Fruit fly (Drosophila melanogaster) whole organism, embryonic: ENCODE data around the gene CG5235.
A peak's percentile ranks its signal among the peaks of the same experiment; 100 is the strongest.

Source experiments
- Abd-B ChIP-seq: fragments of 200-800 bp; sonication (Bioruptor generic); optimal IDR thresholded peaks from 2 replicates; lab custom pipeline; 2018; ENCODE audit warnings: missing biosample characterization, mild to moderate bottlenecking, missing genetic modification characterization, moderate library complexity
- Blimp-1 ChIP-seq: fragments of 200-800 bp; sonication (Bioruptor generic); optimal IDR thresholded peaks from 3 replicates; lab custom pipeline; 2018; ENCODE audit warnings: missing biosample characterization, missing genetic modification characterization, mild to moderate bottlenecking, moderate library complexity, missing genetic modification reagents
- CG10274 ChIP-seq: fragments of 200-800 bp; sonication (Bioruptor generic); optimal IDR thresholded peaks from 3 replicates; lab custom pipeline; 2017; ENCODE audit warnings: missing biosample characterization, mild to moderate bottlenecking, missing genetic modification characterization
- CG11504 ChIP-seq: fragments of 200-800 bp; sonication (Bioruptor generic); optimal IDR thresholded peaks from 3 replicates; lab custom pipeline; 2019; ENCODE audit warnings: missing biosample characterization, mild to moderate bottlenecking, missing genetic modification characterization, moderate library complexity
- CG12071 ChIP-seq: fragments of 200-800 bp; sonication (Bioruptor generic); optimal IDR thresholded peaks from 3 replicates; lab custom pipeline; 2018; ENCODE audit warnings: missing biosample characterization, mild to moderate bottlenecking, missing genetic modification characterization
- CG13894 ChIP-seq: fragments of 200-800 bp; sonication (Bioruptor generic); optimal IDR thresholded peaks from 3 replicates; lab custom pipeline; 2018; ENCODE audit warnings: missing biosample characterization, mild to moderate bottlenecking, missing genetic modification characterization, moderate library complexity
- CG14441 ChIP-seq: fragments of 200-800 bp; sonication (Bioruptor generic); IDR thresholded peaks from 2 replicates; pipeline ENCODE4 v1.3.6; 2022; ENCODE audit warnings: missing biosample characterization, missing genetic modification characterization
- CG1602 ChIP-seq: fragments of 200-800 bp; sonication (Bioruptor generic); optimal IDR thresholded peaks from 3 replicates; lab custom pipeline; 2016; ENCODE audit warnings: missing biosample characterization, missing genetic modification characterization
- CG30431 ChIP-seq: fragments of 200-800 bp; sonication (Bioruptor generic); optimal IDR thresholded peaks from 2 replicates; lab custom pipeline; 2017; ENCODE audit warnings: missing biosample characterization, missing genetic modification characterization
- CG32532 ChIP-seq: fragments of 200-800 bp; sonication (Bioruptor generic); IDR thresholded peaks from 2 replicates; pipeline ENCODE4 v1.3.6; 2022; ENCODE audit warnings: missing biosample characterization, missing genetic modification characterization
- CG33557 ChIP-seq: fragments of 200-800 bp; sonication (Bioruptor generic); optimal IDR thresholded peaks from 2 replicates; lab custom pipeline; 2019; ENCODE audit warnings: missing biosample characterization, mild to moderate bottlenecking, missing genetic modification characterization, moderate library complexity
- CG3407 ChIP-seq: fragments of 200-800 bp; sonication (Bioruptor generic); optimal IDR thresholded peaks from 2 replicates; lab custom pipeline; 2018; ENCODE audit warnings: missing biosample characterization, mild to moderate bottlenecking, missing genetic modification characterization
- CG3726 ChIP-seq: fragments of 200-800 bp; sonication (Bioruptor generic); IDR thresholded peaks from 3 replicates; pipeline ENCODE4, ENCODE4 v1.3.6; 2022; ENCODE audit warnings: missing biosample characterization, missing genetic modification characterization
- CG3995 ChIP-seq: fragments of 200-800 bp; sonication (Bioruptor generic); optimal IDR thresholded peaks from 3 replicates; lab custom pipeline; 2016; ENCODE audit warnings: missing biosample characterization, missing genetic modification characterization
- CG4424 ChIP-seq: fragments of 200-800 bp; sonication (Bioruptor generic); optimal IDR thresholded peaks from 3 replicates; lab custom pipeline; 2016; ENCODE audit warnings: missing biosample characterization, missing genetic modification characterization
- CG7745 ChIP-seq: fragments of 200-800 bp; sonication (Bioruptor generic); optimal IDR thresholded peaks from 2 replicates; lab custom pipeline; 2018; ENCODE audit warnings: missing biosample characterization, mild to moderate bottlenecking, missing genetic modification characterization, moderate library complexity
- CG8089 ChIP-seq: fragments of 200-800 bp; sonication (Bioruptor generic); optimal IDR thresholded peaks from 3 replicates; lab custom pipeline; 2016; ENCODE audit warnings: missing biosample characterization, missing genetic modification characterization
- CG9437 ChIP-seq: fragments of 200-800 bp; sonication (Bioruptor generic); optimal IDR thresholded peaks from 2 replicates; lab custom pipeline; 2018; ENCODE audit warnings: missing biosample characterization, mild to moderate bottlenecking, missing genetic modification characterization
- CkIIα-i1 ChIP-seq: fragments of 200-800 bp; sonication (Bioruptor generic); IDR thresholded peaks from 2 replicates; pipeline ENCODE4 v1.3.6; 2022; ENCODE audit warnings: missing biosample characterization, missing genetic modification characterization
- Doc2 ChIP-seq: fragments of 200-800 bp; sonication (Bioruptor generic); IDR thresholded peaks from 2 replicates; pipeline ENCODE4 v1.3.6; 2022; ENCODE audit warnings: missing biosample characterization, missing genetic modification characterization
- HLH4C ChIP-seq: fragments of 200-800 bp; sonication (Bioruptor generic); IDR thresholded peaks from 3 replicates; pipeline ENCODE4 v1.3.6; 2022; ENCODE audit warnings: missing biosample characterization, missing genetic modification characterization; ENCODE audit not compliant: partially characterized antibody
- HmgD ChIP-seq: fragments of 200-800 bp; sonication (Bioruptor generic); optimal IDR thresholded peaks from 3 replicates; lab custom pipeline; 2016; ENCODE audit warnings: missing biosample characterization, missing genetic modification characterization
- Hr78 ChIP-seq, 2 experiments: fragments of 200-800 bp in 1 of 2; fragments of >200 bp in 1 of 2; sonication (Bioruptor generic) in 1 of 2; optimal IDR thresholded peaks; 2 replicates each; lab custom pipeline; 2017 to 2019; ENCODE audit warnings: missing biosample characterization in 2 of 2, missing genetic modification characterization in 2 of 2, mild to moderate bottlenecking in 1 of 2, moderate library complexity in 1 of 2
- NK7.1 ChIP-seq: fragments of 200-800 bp; sonication (Bioruptor generic); optimal IDR thresholded peaks from 3 replicates; lab custom pipeline; 2016; ENCODE audit warnings: missing biosample characterization, missing genetic modification characterization
- Side ChIP-seq: fragments of 200-800 bp; sonication (Bioruptor generic); optimal IDR thresholded peaks from 2 replicates; lab custom pipeline; 2016; ENCODE audit warnings: missing biosample characterization, missing genetic modification characterization
- Spps ChIP-seq: fragments of 200-800 bp; sonication (Bioruptor generic); optimal IDR thresholded peaks from 2 replicates; lab custom pipeline; 2018; ENCODE audit warnings: missing biosample characterization, mild to moderate bottlenecking, missing genetic modification characterization
- YL-1 ChIP-seq: fragments of 200-800 bp; sonication (Bioruptor generic); optimal IDR thresholded peaks from 3 replicates; lab custom pipeline; 2017; ENCODE audit warnings: missing biosample characterization, mild to moderate bottlenecking, missing genetic modification characterization
- abd-A ChIP-seq: fragments of 200-800 bp; sonication (Bioruptor generic); optimal IDR thresholded peaks from 3 replicates; lab custom pipeline; 2019; ENCODE audit warnings: missing biosample characterization, mild to moderate bottlenecking, missing genetic modification characterization, moderate library complexity
- dmrt11E ChIP-seq: fragments of 200-800 bp; sonication (Bioruptor generic); optimal IDR thresholded peaks from 3 replicates; lab custom pipeline; 2018; ENCODE audit warnings: missing biosample characterization, mild to moderate bottlenecking, missing genetic modification characterization, moderate library complexity
- exex ChIP-seq: fragments of 200-800 bp; sonication (Bioruptor generic); optimal IDR thresholded peaks from 4 replicates; lab custom pipeline; 2018; ENCODE audit warnings: missing biosample characterization, mild to moderate bottlenecking, missing genetic modification characterization, moderate library complexity
- gem ChIP-seq: fragments of 200-800 bp; sonication (Bioruptor generic); optimal IDR thresholded peaks from 2 replicates; lab custom pipeline; 2019; ENCODE audit warnings: missing biosample characterization, mild to moderate bottlenecking, missing genetic modification characterization, moderate library complexity
- grau ChIP-seq: fragments of 200-800 bp; optimal IDR thresholded peaks from 3 replicates; lab custom pipeline; 2019; ENCODE audit warnings: missing biosample characterization, mild to moderate bottlenecking, missing genetic modification characterization, moderate library complexity
- ham ChIP-seq: fragments of 200-800 bp; sonication (Bioruptor generic); IDR thresholded peaks from 2 replicates; pipeline ENCODE4 v1.3.6; 2022; ENCODE audit warnings: missing biosample characterization, missing genetic modification characterization
- kay ChIP-seq: fragments of 200-800 bp; sonication (Bioruptor generic); optimal IDR thresholded peaks from 2 replicates; lab custom pipeline; 2016; ENCODE audit warnings: missing biosample characterization, missing genetic modification characterization
- mam ChIP-seq: fragments of 200-800 bp; sonication (Bioruptor generic); optimal IDR thresholded peaks from 3 replicates; lab custom pipeline; 2016; ENCODE audit warnings: missing biosample characterization, missing genetic modification characterization
- mirr ChIP-seq: fragments of 200-800 bp; sonication (Bioruptor generic); optimal IDR thresholded peaks from 3 replicates; lab custom pipeline; 2018; ENCODE audit warnings: missing biosample characterization, mild to moderate bottlenecking, missing genetic modification characterization
- nerfin-1 ChIP-seq: fragments of 200-800 bp; sonication (Bioruptor generic); optimal IDR thresholded peaks from 3 replicates; lab custom pipeline; 2019; ENCODE audit warnings: missing biosample characterization, mild to moderate bottlenecking, missing genetic modification characterization, moderate library complexity
- pnt ChIP-seq: fragments of 200-800 bp; sonication (Bioruptor generic); optimal IDR thresholded peaks from 3 replicates; lab custom pipeline; 2016; ENCODE audit warnings: missing biosample characterization, missing genetic modification characterization
- sd ChIP-seq: fragments of 200-800 bp; sonication (Bioruptor generic); optimal IDR thresholded peaks from 3 replicates; lab custom pipeline; 2018; ENCODE audit warnings: missing biosample characterization, mild to moderate bottlenecking, missing genetic modification characterization, moderate library complexity
- seq ChIP-seq: fragments of 200-800 bp; sonication (Bioruptor generic); IDR thresholded peaks from 2 replicates; pipeline ENCODE4 v1.3.6; 2022; ENCODE audit warnings: missing biosample characterization, missing genetic modification characterization
- so ChIP-seq: fragments of 200-800 bp; sonication (Bioruptor generic); IDR thresholded peaks from 3 replicates; pipeline ENCODE4 v1.3.6; 2022; ENCODE audit warnings: missing biosample characterization, missing genetic modification characterization
- sr ChIP-seq: fragments of 200-800 bp; sonication (Bioruptor generic); IDR thresholded peaks from 3 replicates; pipeline ENCODE4 v1.3.6; 2022; ENCODE audit warnings: missing biosample characterization, missing genetic modification characterization
- sug ChIP-seq: fragments of 200-800 bp; optimal IDR thresholded peaks from 2 replicates; lab custom pipeline; 2019; ENCODE audit warnings: missing biosample characterization, mild to moderate bottlenecking, missing genetic modification characterization, moderate library complexity
- tgo ChIP-seq: fragments of 200-800 bp; sonication (Bioruptor generic); IDR thresholded peaks from 3 replicates; pipeline ENCODE4 v1.3.6; 2022; ENCODE audit warnings: missing biosample characterization, missing genetic modification characterization

CG5235 gene

DNA sequence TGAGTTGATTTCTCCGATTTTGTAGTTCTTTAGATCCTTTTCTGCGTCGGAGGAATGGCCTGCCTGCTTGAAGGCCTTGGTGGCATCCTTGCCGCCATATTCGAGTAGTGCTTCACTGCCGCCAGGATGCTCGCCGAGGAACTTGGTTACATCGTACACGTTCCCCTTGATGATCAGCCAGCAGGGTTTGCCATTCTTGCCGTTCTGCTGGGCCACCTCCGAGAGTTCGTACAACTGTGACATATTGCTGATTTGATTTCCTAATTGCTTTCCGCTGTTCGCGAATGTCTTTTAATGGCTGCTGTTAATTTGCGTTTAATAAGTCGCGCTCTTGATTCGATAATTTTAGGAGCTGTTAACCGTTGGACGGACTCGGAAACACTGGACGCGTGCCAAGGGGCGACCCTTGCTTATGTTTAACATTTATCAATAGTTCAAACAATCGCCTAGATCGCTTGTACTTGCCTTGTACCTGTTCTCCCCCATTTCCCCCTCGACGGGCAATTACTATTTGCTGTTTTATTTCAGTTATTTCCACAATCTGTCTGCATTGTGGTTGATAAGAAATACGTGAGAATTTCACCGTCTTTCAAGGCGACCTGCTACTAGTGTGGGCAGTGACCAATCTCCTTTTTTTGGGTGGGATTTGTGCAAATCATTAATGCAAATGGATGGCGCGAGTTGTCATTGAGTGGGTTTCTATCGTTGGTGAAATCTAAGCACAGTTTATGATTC, 46.8 kb upstream of the CG5235 start (continued):
- TF ChIP-seq YL-1 (GFP tag; lab: Kevin White, UChicago) (no peak), Doc2 (no peak), CG3407 (no peak), HLH4C (GFP tag; lab: Robert Waterston, UW) (no peak), CG7745 (no peak), CG3995 (GFP tag; lab: Kevin White, UChicago) (peak; percentile 9), grau (tag; lab: Kevin White, UChicago) (no peak), CG4424 (GFP tag; lab: Kevin White, UChicago) (no peak), Spps (tag; lab: Kevin White, UChicago) (no peak), CG8089 (GFP tag; lab: Kevin White, UChicago) (no peak), CG30431 (no peak), CG9437 (GFP tag; lab: Kevin White, UChicago) (no peak), nerfin-1 (tag; lab: Kevin White, UChicago) (no peak), ham (GFP tag; lab: Robert Waterston, UW) (no peak), mirr (GFP tag; lab: Kevin White, UChicago) (no peak), CG10274 (GFP tag; lab: Kevin White, UChicago) (no peak), CG14441 (GFP tag; lab: Robert Waterston, UW) (0 out of 2 replicates have a peak, but pooled peaks have one; percentile 9), CG12071 (GFP tag; lab: Kevin White, UChicago) (no peak), sd (tag; lab: Kevin White, UChicago) (peak; percentile 69), gem (tag; lab: Kevin White, UChicago) (no peak), CG11504 (tag; lab: Kevin White, UChicago) (no peak), sr (GFP tag; lab: Robert Waterston, UW) (no peak), kay (GFP tag; lab: Kevin White, UChicago) (no peak), exex (tag; lab: Kevin White, UChicago) (peak; percentile 85), so (GFP tag; lab: Robert Waterston, UW) (no peak), Abd-B (GFP tag; lab: Kevin White, UChicago) (no peak), NK7.1 (GFP tag; lab: Kevin White, UChicago) (no peak), CkIIα-i1 (GFP tag; lab: Robert Waterston, UW) (no peak), CG3726 (no peak), Hr78 (GFP tag; optimal IDR thresholded peaks at IDR 0.05; lab: Kevin White, UChicago) (peak in 1 of 2 experiments; percentile 6), CG33557 (GFP tag; lab: Kevin White, UChicago) (no peak), Side (GFP tag; lab: Kevin White, UChicago) (no peak), HmgD (GFP tag; lab: Kevin White, UChicago) (no peak), tgo (no peak), CG32532 (GFP tag; lab: Robert Waterston, UW) (no peak), CG13894 (tag; lab: Kevin White, UChicago) (no peak), Blimp-1 (GFP tag; lab: Kevin White, UChicago) (no peak), pnt (GFP tag; lab: Kevin White, UChicago) (no peak), abd-A (tag; lab: Kevin White, UChicago) (no peak), sug (peak; percentile 74), seq (GFP tag; lab: Robert Waterston, UW) (no peak), dmrt11E (tag; lab: Kevin White, UChicago) (no peak), CG1602 (no peak), mam (GFP tag; lab: Kevin White, UChicago) (no peak)
